In genomic region chr3L:11626229-11626826, dm6 we compare ENCODE assay signal across 2 fruit fly cellular contexts.
TF ChIP-seq lines count a peak whose summit lies in the region.

TSS of gene PCID2 (plus strand) at chr3L:11626441.

- no peak for TF ChIP-seq CTCF in whole organism, embryonic (GFP tag; optimal IDR thresholded peaks at IDR 0.05; lab: Kevin White, UChicago)

TF ChIP-seq in whole organism, embryonic, 481 proteins besides CTCF, POLR2A, EP300 and RAD21 (continues in another document):
- TF ChIP-seq Dref (GFP tag; IDR thresholded peaks at IDR 0.05; lab: Robert Waterston, UW) (peak; percentile 74), hbn (GFP tag; IDR thresholded peaks at IDR 0.05; lab: Robert Waterston, UW; ENCODE audit: partially characterized antibody) (peak; percentile 73), MBD-R2 (GFP tag; IDR thresholded peaks at IDR 0.05; lab: Robert Waterston, UW) (peak; percentile 58), hb (GFP tag; IDR thresholded peaks at IDR 0.05; lab: Robert Waterston, UW; ENCODE audit: partially characterized antibody) (peak; percentile 69), Dll (GFP tag; IDR thresholded peaks at IDR 0.05; lab: Robert Waterston, UW; ENCODE audit: partially characterized antibody) (peak; percentile 87), pfk (GFP tag; optimal IDR thresholded peaks at IDR 0.05; lab: Kevin White, UChicago) (no peak), Doc3 (GFP tag; IDR thresholded peaks at IDR 0.05; lab: Robert Waterston, UW; ENCODE audit: partially characterized antibody) (peak; percentile 80), CG6791 (GFP tag; IDR thresholded peaks at IDR 0.05; lab: Robert Waterston, UW; ENCODE audit: partially characterized antibody) (peak; percentile 77), stwl (tag; optimal IDR thresholded peaks at IDR 0.05; lab: Kevin White, UChicago) (peak; percentile 68), Rfx (GFP tag; IDR thresholded peaks at IDR 0.05; lab: Robert Waterston, UW) (no peak), CG6175 (GFP tag; IDR thresholded peaks at IDR 0.05; lab: Robert Waterston, UW) (no peak), Dp (GFP tag; optimal IDR thresholded peaks at IDR 0.05; lab: Kevin White, UChicago) (peak; percentile 32), Sry-δ (GFP tag; optimal IDR thresholded peaks at IDR 0.05; lab: Kevin White, UChicago) (peak; percentile 77), unc-4 (GFP tag; IDR thresholded peaks at IDR 0.05; lab: Robert Waterston, UW; ENCODE audit: partially characterized antibody) (peak; percentile 77), CG16813 (GFP tag; IDR thresholded peaks at IDR 0.05; lab: Robert Waterston, UW; ENCODE audit: partially characterized antibody) (peak; percentile 74), Med (GFP tag; lab: Kevin White, UChicago) (peak; percentile 35), CG13775 (GFP tag; optimal IDR thresholded peaks at IDR 0.05; lab: Kevin White, UChicago) (no peak), Opbp (GFP tag; IDR thresholded peaks at IDR 0.05; lab: Robert Waterston, UW; ENCODE audit: partially characterized antibody) (peak; percentile 76; the same call in 2 of the 3 replicates), row (GFP tag; IDR thresholded peaks at IDR 0.05; lab: Robert Waterston, UW) (peak; percentile 33; the same call in 1 of the 3 replicates), C15 (GFP tag; IDR thresholded peaks at IDR 0.05; lab: Robert Waterston, UW) (no peak), CG7963 (GFP tag; IDR thresholded peaks at IDR 0.05; lab: Robert Waterston, UW; ENCODE audit: partially characterized antibody) (peak; percentile 53; the same call in 1 of the 3 replicates), CG2129 (GFP tag; IDR thresholded peaks at IDR 0.05; lab: Robert Waterston, UW; ENCODE audit: partially characterized antibody) (peak; percentile 58), Max (GFP tag; optimal IDR thresholded peaks at IDR 0.05; lab: Kevin White, UChicago) (no peak), BEAF-32 (GFP tag; optimal IDR thresholded peaks at IDR 0.05; lab: Kevin White, UChicago) (peak; percentile 68), Hsf (GFP tag; optimal IDR thresholded peaks at IDR 0.05; lab: Kevin White, UChicago) (no peak), her (GFP tag; optimal IDR thresholded peaks at IDR 0.05; lab: Kevin White, UChicago) (no peak), sens-2 (GFP tag; IDR thresholded peaks at IDR 0.05; lab: Robert Waterston, UW) (no peak), CG1792 (GFP tag; optimal IDR thresholded peaks at IDR 0.05; lab: Kevin White, UChicago) (no peak), CG11723 (GFP tag; optimal IDR thresholded peaks at IDR 0.05; lab: Kevin White, UChicago) (no peak), CG4820 (GFP tag; optimal IDR thresholded peaks at IDR 0.05; lab: Kevin White, UChicago) (no peak), Scr (GFP tag; IDR thresholded peaks at IDR 0.05; lab: Robert Waterston, UW; ENCODE audit: partially characterized antibody) (peak; percentile 83), CG30403 (GFP tag; optimal IDR thresholded peaks at IDR 0.05; lab: Kevin White, UChicago) (no peak), Dip3 (GFP tag; optimal IDR thresholded peaks at IDR 0.05; lab: Kevin White, UChicago) (no peak), E2f2 (GFP tag; IDR thresholded peaks at IDR 0.05; lab: Robert Waterston, UW) (peak; percentile 53; the same call in 1 of the 2 replicates), ato (GFP tag; IDR thresholded peaks at IDR 0.05; lab: Robert Waterston, UW; ENCODE audit: partially characterized antibody) (peak; percentile 45; the same call in 1 of the 2 replicates), vnd (GFP tag; IDR thresholded peaks at IDR 0.05; lab: Robert Waterston, UW; ENCODE audit: partially characterized antibody) (peak; percentile 77), CG14860 (GFP tag; IDR thresholded peaks at IDR 0.05; lab: Robert Waterston, UW; ENCODE audit: partially characterized antibody) (peak; percentile 60; the same call in 2 of the 3 replicates), pzg (GFP tag; optimal IDR thresholded peaks at IDR 0.05; lab: Kevin White, UChicago) (peak; percentile 28), Bgb (GFP tag; IDR thresholded peaks at IDR 0.05; lab: Robert Waterston, UW; ENCODE audit: partially characterized antibody) (peak; percentile 74), CG17328 (GFP tag; IDR thresholded peaks at IDR 0.05; lab: Robert Waterston, UW) (no peak), HLH4C (GFP tag; IDR thresholded peaks at IDR 0.05; lab: Robert Waterston, UW; ENCODE audit: partially characterized antibody) (peak; percentile 68; the same call in 1 of the 3 replicates)

TF ChIP-seq in whole organism, prepupa, 60 proteins besides CTCF, POLR2A, EP300 and RAD21:
- no peak for TF ChIP-seq fkh (GFP tag; optimal IDR thresholded peaks at IDR 0.05; lab: Kevin White, UChicago)
- peak; percentile 16 for TF ChIP-seq Eip78C (GFP tag; lab: Kevin White, UChicago)
- TF ChIP-seq svp (GFP tag; lab: Kevin White, UChicago), result peak; percentile 82
